Worm (Caenorhabditis elegans): ENCODE measurements around the gene C50E3.15.
A peak's percentile ranks its signal among the peaks of the same experiment; 100 is the strongest.

Gene C50E3.15

DNA sequence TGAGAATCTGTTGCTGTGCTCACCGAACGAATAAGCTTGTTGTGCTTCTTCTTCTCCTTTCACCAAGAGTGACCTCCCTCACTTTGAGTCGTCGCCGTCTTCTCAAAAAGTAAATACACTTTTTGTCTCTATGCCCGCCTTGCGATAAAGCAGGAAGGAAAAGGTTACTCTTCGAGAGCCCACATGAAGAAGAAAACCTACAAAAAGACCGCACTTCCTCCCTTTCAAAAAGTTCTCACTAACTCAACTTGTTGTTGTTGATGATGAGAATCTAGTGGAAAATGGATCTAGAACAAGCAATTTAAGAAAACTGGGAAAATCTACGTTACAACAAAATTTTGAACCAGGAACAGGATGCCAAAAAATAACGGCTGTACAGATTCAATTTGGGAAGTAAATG is 27.8 kb upstream of the C50E3.15 start, which contains the start of gene C50E3.6:
Gene C50E3.6, minus strand, starts transcription at position 101 of the 400 bp plus-strand sequence.
- no peak for TF ChIP-seq cebp-2 (GFP tag; IDR thresholded peaks at IDR 0.05)
- no peak for TF ChIP-seq dpl-1 (GFP tag; optimal IDR thresholded peaks at IDR 0.05)
- TF ChIP-seq dpff-1 (tag; optimal IDR thresholded peaks at IDR 0.05) = no peak
- TF ChIP-seq Y95B8A.8 (GFP tag; IDR thresholded peaks at IDR 0.05) = no peak
- TF ChIP-seq somi-1 (GFP tag; optimal IDR thresholded peaks at IDR 0.05) = no peak
- TF ChIP-seq Y79H2A.3 (GFP tag; conservative IDR thresholded peaks at IDR 0.05) = no peak
- no peak for TF ChIP-seq ceh-58 (GFP tag; IDR thresholded peaks at IDR 0.05)

DNA sequence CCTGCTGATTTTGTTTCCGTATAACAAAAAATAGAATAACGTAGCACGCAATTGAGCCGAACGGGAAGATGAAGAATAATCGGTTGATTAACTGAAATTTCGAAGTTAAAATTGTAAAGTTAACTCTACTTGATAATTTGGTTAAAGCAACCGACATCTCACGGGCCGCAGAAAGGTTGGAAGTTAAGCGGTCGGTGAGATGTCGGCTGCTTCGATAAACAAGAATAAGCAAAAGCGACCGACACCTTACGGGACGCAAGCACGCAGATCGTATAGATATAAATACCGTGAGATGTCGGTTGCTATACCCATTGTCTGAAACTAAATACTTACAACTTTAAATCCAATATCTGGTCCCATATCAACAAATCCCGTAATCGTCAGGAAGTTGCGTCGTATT is 23.1 kb upstream of the C50E3.15 start:
- TF ChIP-seq F37B4.10 (GFP tag; IDR thresholded peaks at IDR 0.05) = no peak
- TF ChIP-seq snpc-1.1 (tag; optimal IDR thresholded peaks at IDR 0.05; ENCODE audit: insufficient read depth) = peak; percentile 59
- no peak for TF ChIP-seq snpc-4 (GFP tag; optimal IDR thresholded peaks at IDR 0.05)
- peak in 2 of 4 experiments; percentile 72 to 81 for TF ChIP-seq snpc-4 (tag; optimal IDR thresholded peaks at IDR 0.05)
- TF ChIP-seq nhr-120 (GFP tag; IDR thresholded peaks at IDR 0.05) = no peak

DNA sequence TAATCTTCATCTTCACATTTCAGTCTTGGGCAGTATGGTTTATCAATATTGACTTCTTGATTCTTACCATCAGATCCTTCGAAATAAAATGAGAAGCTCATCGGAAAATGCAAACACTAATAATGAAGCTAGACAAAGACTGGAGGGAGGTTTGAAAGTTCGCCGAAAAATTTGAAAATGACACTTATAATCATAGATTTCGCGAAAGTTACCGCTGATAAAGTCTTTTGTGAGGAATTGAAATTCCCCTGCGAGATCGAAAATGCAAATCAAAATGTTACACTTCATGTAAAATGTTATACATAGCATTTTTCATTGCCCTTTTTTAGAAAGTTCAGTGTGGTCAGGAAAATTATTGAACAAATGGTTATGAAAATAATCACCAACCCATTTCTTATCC is 19.9 kb upstream of the C50E3.15 start, which contains the start of gene C50E3.7:
Gene C50E3.7, minus strand, starts transcription at position 101 of the 400 bp plus-strand sequence.
- TF ChIP-seq attf-3 (GFP tag; conservative IDR thresholded peaks at IDR 0.05) = no peak
- TF ChIP-seq nhr-90 (tag; optimal IDR thresholded peaks at IDR 0.05) = no peak
- no peak for TF ChIP-seq mel-28 (tag; optimal IDR thresholded peaks at IDR 0.05; ENCODE audit: borderline replicate concordance)
- TF ChIP-seq madf-3 (GFP tag; IDR thresholded peaks at IDR 0.05) = no peak
- TF ChIP-seq C06A6.2 (GFP tag; conservative IDR thresholded peaks at IDR 0.05) = no peak
- TF ChIP-seq F23B12.7 (tag; optimal IDR thresholded peaks at IDR 0.05; ENCODE audit: insufficient read depth) = no peak
- no peak for TF ChIP-seq efl-1 (GFP tag; optimal IDR thresholded peaks at IDR 0.05)
- no peak for TF ChIP-seq B0019.2 (GFP tag; conservative IDR thresholded peaks at IDR 0.05)
- TF ChIP-seq ztf-28 (GFP tag; IDR thresholded peaks at IDR 0.05) = no peak
- TF ChIP-seq ama-1 (optimal IDR thresholded peaks at IDR 0.05) = no peak
- no peak for TF ChIP-seq ama-1 (GFP tag; optimal IDR thresholded peaks at IDR 0.05)

DNA sequence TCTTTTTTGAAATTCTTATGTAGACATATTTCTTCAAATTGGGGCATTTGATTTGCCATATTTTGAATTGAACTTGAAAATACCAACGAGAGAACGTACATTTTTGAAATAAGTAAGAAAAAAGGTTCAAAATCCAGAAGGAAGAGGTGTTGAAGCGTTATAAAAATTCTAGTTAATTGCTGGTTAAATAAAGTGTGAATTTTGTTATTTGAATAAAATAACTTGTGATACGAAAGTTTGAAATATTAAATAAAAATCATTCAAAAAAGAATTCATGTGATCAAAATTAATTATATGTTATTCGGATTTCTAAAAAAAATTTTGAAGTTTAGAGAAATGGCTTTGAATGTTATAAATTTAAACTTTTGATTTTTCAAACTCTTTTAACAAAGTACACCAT is 18.1 kb upstream of the C50E3.15 start, which contains the start of gene C50E3.9:
Gene C50E3.9, minus strand, starts transcription at position 101 of the 400 bp plus-strand sequence.
- TF ChIP-seq bed-1 (GFP tag; IDR thresholded peaks at IDR 0.05) (no peak), fkh-3 (tag; optimal IDR thresholded peaks at IDR 0.05) (no peak), ztf-26 (tag; optimal IDR thresholded peaks at IDR 0.05) (no peak), nhr-90 (tag; optimal IDR thresholded peaks at IDR 0.05) (no peak), athp-1 (tag; optimal IDR thresholded peaks at IDR 0.05) (no peak), B0035.1 (tag; optimal IDR thresholded peaks at IDR 0.05) (no peak), rcor-1 (GFP tag; IDR thresholded peaks at IDR 0.05) (no peak), akir-1 (GFP tag; optimal IDR thresholded peaks at IDR 0.05) (no peak), ccch-3 (GFP tag; optimal IDR thresholded peaks at IDR 0.05) (no peak), ceh-27 (GFP tag; optimal IDR thresholded peaks at IDR 0.05) (no peak), Y79H2A.3 (GFP tag; conservative IDR thresholded peaks at IDR 0.05) (no peak), cebp-1 (GFP tag; IDR thresholded peaks at IDR 0.05) (no peak), cebp-1 (tag; optimal IDR thresholded peaks at IDR 0.05) (no peak), cebp-2 (GFP tag; IDR thresholded peaks at IDR 0.05) (no peak), ztf-3 (GFP tag; optimal IDR thresholded peaks at IDR 0.05) (no peak), zim-3 (tag; optimal IDR thresholded peaks at IDR 0.05) (no peak), tbp1 (GFP tag; optimal IDR thresholded peaks at IDR 0.05) (no peak), dpff-1 (tag; optimal IDR thresholded peaks at IDR 0.05) (no peak)

All from whole organism, young adult.